Worm (Caenorhabditis elegans): ENCODE measurements around the gene F40G9.18.
A peak's percentile ranks its signal among the peaks of the same experiment; 100 is the strongest.

Gene F40G9.18

DNA sequence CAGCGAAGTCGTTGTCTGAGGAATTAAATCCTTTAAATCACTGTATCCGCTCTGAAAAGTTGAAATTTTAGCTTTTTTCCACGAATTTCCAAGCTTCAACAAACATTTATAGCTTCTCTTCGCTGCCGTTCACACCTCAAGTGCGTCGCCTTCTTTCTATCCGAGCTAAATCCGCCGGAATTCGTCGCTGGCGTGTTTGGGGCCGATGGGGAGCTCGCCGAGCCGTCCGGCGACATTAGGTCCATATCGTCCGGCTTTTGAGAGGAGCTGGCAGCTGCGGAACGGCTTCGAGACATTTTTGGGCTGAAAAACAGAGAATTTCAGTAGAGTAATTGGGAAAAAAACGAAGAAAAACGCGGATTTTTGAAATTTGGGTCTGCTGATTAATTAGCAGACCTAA lies 18.5 kb upstream of the F40G9.18 start, which contains the start of gene mxl-2:
TSS of gene mxl-2 (minus strand) at position 303 of the 400 bp plus-strand sequence.
- no peak for TF ChIP-seq sem-4 (tag; optimal IDR thresholded peaks at IDR 0.05)
- no peak for TF ChIP-seq F13H6.1 (tag; optimal IDR thresholded peaks at IDR 0.05)
- TF ChIP-seq ZK546.5 (tag; optimal IDR thresholded peaks at IDR 0.05), result no peak
- TF ChIP-seq peb-1 (tag; optimal IDR thresholded peaks at IDR 0.05), result no peak
- TF ChIP-seq sma-3 (GFP tag; optimal IDR thresholded peaks at IDR 0.05), result no peak
- TF ChIP-seq gmeb-1 (tag; optimal IDR thresholded peaks at IDR 0.05), result no peak
- TF ChIP-seq ceh-16 (tag; optimal IDR thresholded peaks at IDR 0.05), result no peak
- no peak for TF ChIP-seq mdl-1 (tag; optimal IDR thresholded peaks at IDR 0.05)
- TF ChIP-seq dmd-4 (tag; optimal IDR thresholded peaks at IDR 0.05), result no peak
- TF ChIP-seq sma-9 (GFP tag; optimal IDR thresholded peaks at IDR 0.05), result no peak
- TF ChIP-seq sma-9 (tag; optimal IDR thresholded peaks at IDR 0.05), result no peak
- TF ChIP-seq nhr-129 (tag; optimal IDR thresholded peaks at IDR 0.05), result no peak
- no peak for TF ChIP-seq ztf-4 (tag; optimal IDR thresholded peaks at IDR 0.05)
- no peak for TF ChIP-seq nhr-237 (tag; optimal IDR thresholded peaks at IDR 0.05)
- no peak for TF ChIP-seq ztf-1 (GFP tag; conservative IDR thresholded peaks at IDR 0.05)
- TF ChIP-seq nhr-10 (tag; optimal IDR thresholded peaks at IDR 0.05), result no peak
- TF ChIP-seq nhr-6 (tag; optimal IDR thresholded peaks at IDR 0.05), result no peak
- no peak for TF ChIP-seq ztf-11 (tag; optimal IDR thresholded peaks at IDR 0.05)
- no peak for TF ChIP-seq R02D3.7 (tag; optimal IDR thresholded peaks at IDR 0.05)

DNA sequence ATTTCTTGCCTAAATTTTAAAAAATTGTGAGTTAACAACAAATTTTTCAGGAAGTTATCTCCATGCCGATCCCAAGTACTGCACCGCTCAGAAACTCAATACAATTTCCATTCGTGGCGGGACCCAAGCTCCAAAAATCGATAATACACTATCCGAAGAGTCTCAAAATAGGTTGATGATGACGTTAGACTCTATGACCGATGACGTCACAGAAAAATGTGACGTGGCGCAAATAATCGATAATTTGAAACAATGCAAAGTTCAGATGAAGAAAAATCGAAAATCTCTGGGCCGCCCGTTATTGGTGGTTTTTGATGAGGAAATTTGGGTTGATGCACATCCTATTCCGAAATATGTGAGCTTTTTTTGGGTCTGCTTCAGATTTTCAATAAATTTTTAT lies 15.0 kb upstream of the F40G9.18 start:
- TF ChIP-seq ama-1 (optimal IDR thresholded peaks at IDR 0.05) (no peak), alr-1 (tag; optimal IDR thresholded peaks at IDR 0.05) (no peak), unc-55 (GFP tag; optimal IDR thresholded peaks at IDR 0.05) (no peak), lin-13 (GFP tag; optimal IDR thresholded peaks at IDR 0.05) (no peak), aly-2 (tag; optimal IDR thresholded peaks at IDR 0.05) (no peak), mdl-1 (tag; optimal IDR thresholded peaks at IDR 0.05) (no peak), mab-5 (tag; optimal IDR thresholded peaks at IDR 0.05) (no peak)

DNA sequence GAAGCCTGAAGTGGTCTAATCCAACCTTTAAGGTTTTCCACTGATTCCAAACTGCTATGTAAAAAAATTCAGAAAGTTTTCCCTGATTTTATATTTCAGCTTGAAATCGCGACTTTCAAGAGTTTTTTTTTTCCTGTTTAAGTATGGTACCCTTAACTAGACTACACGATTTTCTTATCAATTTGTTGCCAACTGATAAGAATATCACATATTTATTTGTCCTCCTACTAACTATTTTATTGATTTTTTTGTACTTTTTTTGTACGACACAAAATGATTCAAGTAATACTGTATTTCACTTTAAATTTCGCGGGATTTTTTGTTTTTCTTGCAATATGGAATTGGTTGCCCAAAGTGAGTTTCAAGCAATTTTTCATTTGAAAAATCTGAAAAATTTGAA lies 13.7 kb upstream of the F40G9.18 start:
- TF ChIP-seq lin-39 (tag; optimal IDR thresholded peaks at IDR 0.05) (no peak), fos-1 (tag; optimal IDR thresholded peaks at IDR 0.05) (peak; percentile 35)

DNA sequence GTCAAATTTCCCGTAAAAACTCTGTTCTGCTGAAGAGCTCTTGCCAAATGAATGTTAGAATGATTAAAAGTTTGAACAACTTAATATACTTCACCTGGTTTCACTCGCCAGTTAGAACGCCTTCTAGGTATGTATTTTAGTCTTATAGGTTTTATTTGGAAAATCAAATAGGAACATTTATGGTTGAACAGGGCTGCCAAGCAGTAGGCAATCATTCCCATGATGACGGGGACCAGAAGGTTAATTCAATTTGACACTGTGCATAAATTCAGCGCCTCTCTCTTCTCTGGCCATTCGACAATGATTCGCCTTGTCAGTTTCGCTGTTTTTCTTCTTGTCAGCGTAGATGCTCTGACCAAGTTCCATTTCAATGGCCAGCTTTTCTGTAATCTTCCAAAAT lies 12.7 kb upstream of the F40G9.18 start, which contains the start of gene F40G9.15:
TSS of gene F40G9.15 (plus strand) at position 301 of the 400 bp plus-strand sequence.
- TF ChIP-seq ztf-11 (tag; optimal IDR thresholded peaks at IDR 0.05) (no peak), nhr-12 (tag; optimal IDR thresholded peaks at IDR 0.05) (no peak), unc-39 (tag; optimal IDR thresholded peaks at IDR 0.05) (no peak), ZK546.5 (tag; optimal IDR thresholded peaks at IDR 0.05) (no peak), nhr-11 (tag; optimal IDR thresholded peaks at IDR 0.05) (no peak), ama-1 (optimal IDR thresholded peaks at IDR 0.05) (no peak), mdl-1 (tag; optimal IDR thresholded peaks at IDR 0.05) (no peak), nhr-129 (tag; optimal IDR thresholded peaks at IDR 0.05) (no peak), sma-9 (GFP tag; optimal IDR thresholded peaks at IDR 0.05) (no peak), sma-9 (tag; optimal IDR thresholded peaks at IDR 0.05) (no peak), zag-1 (tag; optimal IDR thresholded peaks at IDR 0.05) (no peak), unc-62 (GFP tag; optimal IDR thresholded peaks at IDR 0.05) (no peak), Y55F3AM.14 (GFP tag; optimal IDR thresholded peaks at IDR 0.05) (no peak)

DNA sequence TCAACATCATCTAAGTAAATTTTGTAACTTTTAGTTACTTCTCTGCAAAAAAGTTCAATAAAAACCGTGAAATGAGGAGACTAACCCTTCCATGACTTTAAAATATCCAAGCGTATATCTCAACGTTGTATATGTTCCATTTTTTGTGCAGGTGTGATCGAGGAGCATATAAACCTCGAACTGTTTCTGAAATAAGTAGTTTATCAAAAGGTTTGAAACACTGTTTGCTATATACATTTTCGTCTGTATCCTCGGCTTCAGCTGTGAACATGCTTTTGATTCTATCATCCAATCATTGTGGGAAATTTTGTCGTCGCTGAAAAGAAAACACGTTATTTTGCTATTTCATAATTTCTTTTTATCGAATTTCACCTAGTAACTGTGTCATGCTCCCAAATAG lies 11.6 kb upstream of the F40G9.18 start, which contains the start of gene F40G9.5:
TSS of gene F40G9.5 (plus strand) at position 301 of the 400 bp plus-strand sequence.
- TF ChIP-seq mdl-1 (tag; optimal IDR thresholded peaks at IDR 0.05) (no peak), crh-2 (tag; optimal IDR thresholded peaks at IDR 0.05) (no peak), nhr-10 (tag; optimal IDR thresholded peaks at IDR 0.05) (no peak)

DNA sequence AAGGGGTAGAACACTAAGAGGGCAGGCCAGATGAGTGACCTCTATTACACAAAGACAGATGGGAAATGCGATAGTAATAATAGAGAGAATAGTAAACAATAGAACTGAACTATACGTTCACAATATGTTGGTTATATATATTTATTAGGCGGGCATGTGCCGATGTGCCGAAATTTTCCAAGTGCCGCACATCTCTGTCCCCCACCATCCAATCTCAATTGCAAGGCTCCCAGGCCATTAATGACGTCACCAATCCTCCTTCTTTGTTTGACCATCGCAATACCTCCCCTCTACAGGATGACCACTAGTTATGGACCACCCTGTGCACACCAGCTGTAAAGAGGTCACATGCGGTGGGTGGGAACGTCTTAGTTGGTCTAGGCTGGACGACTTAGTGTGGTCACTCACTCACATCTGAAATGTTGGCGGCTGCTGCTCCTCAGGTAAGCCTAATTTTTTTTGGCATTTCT lies 9.8 kb upstream of the F40G9.18 start, which contains the start of gene F40G9.6:
TSS of gene F40G9.6 (plus strand) at position 420 of the 470 bp plus-strand sequence.
- no peak for TF ChIP-seq crh-2 (tag; optimal IDR thresholded peaks at IDR 0.05)
- TF ChIP-seq nhr-11 (tag; optimal IDR thresholded peaks at IDR 0.05), result no peak
- no peak for TF ChIP-seq lin-11 (tag; optimal IDR thresholded peaks at IDR 0.05)
- no peak for TF ChIP-seq mab-5 (tag; optimal IDR thresholded peaks at IDR 0.05)
- TF ChIP-seq nhr-129 (tag; optimal IDR thresholded peaks at IDR 0.05), result no peak
- no peak for TF ChIP-seq unc-55 (GFP tag; optimal IDR thresholded peaks at IDR 0.05)
- no peak for TF ChIP-seq nhr-25 (tag; optimal IDR thresholded peaks at IDR 0.05)
- TF ChIP-seq sem-4 (tag; optimal IDR thresholded peaks at IDR 0.05), result no peak
